Worm (Caenorhabditis elegans) whole organism, midembryonic: Measurements from ENCODE around the gene ttr-13.

ENCODE experiments used
- T22C8.4 ChIP-seq: fragments of 200-800 bp; sonication (Bioruptor generic); IDR thresholded peaks from 2 replicates; pipeline ENCODE4 v1.3.6; 2022; ENCODE audit warnings: missing genetic modification characterization, missing compliant biosample characterization
- cog-1 ChIP-seq: sonication (generic microtip); optimal IDR thresholded peaks from 2 replicates; lab custom pipeline; 2016; ENCODE audit warnings: missing genetic modification characterization, missing compliant biosample characterization
- flt-1 ChIP-seq: fragments of 200-800 bp; sonication (Bioruptor generic); IDR thresholded peaks from 2 replicates; pipeline ENCODE4 v1.3.6; 2022; ENCODE audit warnings: missing genetic modification characterization, missing compliant biosample characterization
- klf-2 ChIP-seq: fragments of 200-800 bp; sonication (Bioruptor generic); conservative IDR thresholded peaks from 2 replicates; pipeline ENCODE4 v1.3.6; 2022; ENCODE audit warnings: missing genetic modification reagents, missing genetic modification characterization, missing compliant biosample characterization
- med-1 ChIP-seq: sonication (generic microtip); optimal IDR thresholded peaks from 2 replicates; lab custom pipeline; 2017; ENCODE audit warnings: missing genetic modification characterization, mild to moderate bottlenecking, missing compliant biosample characterization, antibody characterized with exemption, missing genetic modification reagents; ENCODE audit not compliant: insufficient read depth
- ref-1 ChIP-seq: fragments of 200-800 bp; sonication (Bioruptor generic); conservative IDR thresholded peaks from 2 replicates; pipeline ENCODE4 v1.3.6; 2022; ENCODE audit warnings: missing genetic modification reagents, missing genetic modification characterization, missing compliant biosample characterization
- tab-1 ChIP-seq: fragments of 200-800 bp; sonication (Bioruptor generic); IDR thresholded peaks from 2 replicates; pipeline ENCODE4 v1.3.6; 2022; ENCODE audit warnings: missing genetic modification characterization, missing compliant biosample characterization
- ztf-23 ChIP-seq: fragments of 200-800 bp; sonication (Bioruptor generic); IDR thresholded peaks from 2 replicates; pipeline ENCODE4 v1.3.6; 2022; ENCODE audit warnings: missing genetic modification reagents, missing genetic modification characterization, missing compliant biosample characterization
- ztf-29 ChIP-seq: fragments of 200-800 bp; sonication (Bioruptor generic); IDR thresholded peaks from 2 replicates; pipeline ENCODE4 v1.3.6; 2022; ENCODE audit warnings: missing genetic modification reagents, missing genetic modification characterization, missing compliant biosample characterization

The ttr-13 gene

ce11 chrV:20639294-20639693, 2.5 kb upstream of the ttr-13 start, which contains the start of gene srxa-14:
Gene srxa-14 (plus strand): TSS chrV:20639594.
- no peak for TF ChIP-seq klf-2 (GFP tag; lab: Robert Waterston, UW)
- TF ChIP-seq tab-1 (GFP tag; lab: Robert Waterston, UW) = no peak
- no peak for TF ChIP-seq cog-1 (tag; lab: Kevin White, UChicago)
- TF ChIP-seq med-1 (GFP tag; lab: Kevin White, UChicago) = no peak
- no peak for TF ChIP-seq ztf-29 (GFP tag; lab: Robert Waterston, UW)
- TF ChIP-seq flt-1 (GFP tag; lab: Robert Waterston, UW) = no peak
- no peak for TF ChIP-seq ref-1 (GFP tag; lab: Robert Waterston, UW)
- no peak for TF ChIP-seq T22C8.4 (GFP tag; lab: Robert Waterston, UW)
- TF ChIP-seq ztf-23 = no peak

- no peak for TF ChIP-seq ztf-23
- TF ChIP-seq ref-1 (GFP tag; lab: Robert Waterston, UW) = no peak
- no peak for TF ChIP-seq T22C8.4 (GFP tag; lab: Robert Waterston, UW)
- no peak for TF ChIP-seq cog-1 (tag; lab: Kevin White, UChicago)
- no peak for TF ChIP-seq flt-1 (GFP tag; lab: Robert Waterston, UW)
- no peak for TF ChIP-seq ztf-29 (GFP tag; lab: Robert Waterston, UW)
- no peak for TF ChIP-seq med-1 (GFP tag; lab: Kevin White, UChicago)
- TF ChIP-seq klf-2 (GFP tag; lab: Robert Waterston, UW) = no peak
- TF ChIP-seq tab-1 (GFP tag; lab: Robert Waterston, UW) = no peak
Observed at ce11 chrV:20638344-20638743, 1.6 kb upstream of the ttr-13 start, which contains the start of gene Y44A6B.3. Gene Y44A6B.3 (minus strand): TSS chrV:20638444.

- TF ChIP-seq ref-1 (GFP tag; lab: Robert Waterston, UW) = no peak
- TF ChIP-seq cog-1 (tag; lab: Kevin White, UChicago) = no peak
- no peak for TF ChIP-seq med-1 (GFP tag; lab: Kevin White, UChicago)
- no peak for TF ChIP-seq klf-2 (GFP tag; lab: Robert Waterston, UW)
- no peak for TF ChIP-seq T22C8.4 (GFP tag; lab: Robert Waterston, UW)
- no peak for TF ChIP-seq flt-1 (GFP tag; lab: Robert Waterston, UW)
- no peak for TF ChIP-seq ztf-23
- TF ChIP-seq tab-1 (GFP tag; lab: Robert Waterston, UW) = no peak
- TF ChIP-seq ztf-29 (GFP tag; lab: Robert Waterston, UW) = no peak
Observed at ce11 chrV:20634330-20634729, 2.4 kb downstream of the ttr-13 start, which contains the start of gene F46B3.16. Gene F46B3.16 (plus strand): TSS chrV:20634630.

- TF ChIP-seq flt-1 (GFP tag; lab: Robert Waterston, UW) (no peak), klf-2 (GFP tag; lab: Robert Waterston, UW) (no peak), cog-1 (tag; lab: Kevin White, UChicago) (no peak), ref-1 (GFP tag; lab: Robert Waterston, UW) (no peak), T22C8.4 (GFP tag; lab: Robert Waterston, UW) (no peak), tab-1 (GFP tag; lab: Robert Waterston, UW) (no peak), ztf-23 (no peak), ztf-29 (GFP tag; lab: Robert Waterston, UW) (no peak), med-1 (GFP tag; lab: Kevin White, UChicago) (no peak)
Observed at ce11 chrV:20633619-20634018, 3.1 kb downstream of the ttr-13 start, which contains the start of gene F46B3.15. Gene F46B3.15 (minus strand): TSS chrV:20633719.

- TF ChIP-seq ztf-23 (no peak), flt-1 (GFP tag; lab: Robert Waterston, UW) (no peak), klf-2 (GFP tag; lab: Robert Waterston, UW) (no peak), ref-1 (GFP tag; lab: Robert Waterston, UW) (no peak), T22C8.4 (GFP tag; lab: Robert Waterston, UW) (no peak), ztf-29 (GFP tag; lab: Robert Waterston, UW) (no peak), med-1 (GFP tag; lab: Kevin White, UChicago) (no peak), cog-1 (tag; lab: Kevin White, UChicago) (no peak)
Observed at ce11 chrV:20631255-20631654, 5.5 kb downstream of the ttr-13 start, which contains the start of gene F46B3.14. Gene F46B3.14 (minus strand): TSS chrV:20631355.

- no peak for TF ChIP-seq cog-1 (tag; lab: Kevin White, UChicago)
- TF ChIP-seq T22C8.4 (GFP tag; lab: Robert Waterston, UW) = no peak
- TF ChIP-seq klf-2 (GFP tag; lab: Robert Waterston, UW) = no peak
- no peak for TF ChIP-seq ztf-29 (GFP tag; lab: Robert Waterston, UW)
- TF ChIP-seq tab-1 (GFP tag; lab: Robert Waterston, UW) = no peak
- TF ChIP-seq flt-1 (GFP tag; lab: Robert Waterston, UW) = no peak
- no peak for TF ChIP-seq med-1 (GFP tag; lab: Kevin White, UChicago)
- no peak for TF ChIP-seq ztf-23
- no peak for TF ChIP-seq ref-1 (GFP tag; lab: Robert Waterston, UW)
Observed at ce11 chrV:20626043-20626761, 10.6 kb downstream of the ttr-13 start, which contains the start of the genes F46B3.9 and srz-18. Gene F46B3.9 (minus strand): TSS chrV:20626143. Gene srz-18 (plus strand): TSS chrV:20626711.

- TF ChIP-seq klf-2 (GFP tag; lab: Robert Waterston, UW) (no peak), ref-1 (GFP tag; lab: Robert Waterston, UW) (no peak), tab-1 (GFP tag; lab: Robert Waterston, UW) (no peak), ztf-29 (GFP tag; lab: Robert Waterston, UW) (no peak), ztf-23 (no peak), med-1 (GFP tag; lab: Kevin White, UChicago) (no peak)
Observed at ce11 chrV:20625260-20625659, 11.5 kb downstream of the ttr-13 start.

ce11 chrV:20623060-20623459, 13.7 kb downstream of the ttr-13 start, which contains the start of gene F46B3.8:
Gene F46B3.8 (minus strand): TSS chrV:20623160.
- no peak for TF ChIP-seq klf-2 (GFP tag; lab: Robert Waterston, UW)
- no peak for TF ChIP-seq ztf-29 (GFP tag; lab: Robert Waterston, UW)
- TF ChIP-seq tab-1 (GFP tag; lab: Robert Waterston, UW) = no peak
- TF ChIP-seq ref-1 (GFP tag; lab: Robert Waterston, UW) = no peak
- TF ChIP-seq flt-1 (GFP tag; lab: Robert Waterston, UW) = no peak
- TF ChIP-seq T22C8.4 (GFP tag; lab: Robert Waterston, UW) = no peak
- TF ChIP-seq cog-1 (tag; lab: Kevin White, UChicago) = no peak
- TF ChIP-seq med-1 (GFP tag; lab: Kevin White, UChicago) = no peak
- no peak for TF ChIP-seq ztf-23
